Worm (Caenorhabditis elegans) whole organism, dauer: Measurements from ENCODE around the gene srh-258.

Source experiments
- unc-62 ChIP-seq: sonication (generic microtip); optimal IDR thresholded peaks from 2 replicates; lab custom pipeline; 2017; ENCODE audit warnings: missing biosample characterization, missing genetic modification reagents, missing genetic modification characterization

srh-258 gene

DNA sequence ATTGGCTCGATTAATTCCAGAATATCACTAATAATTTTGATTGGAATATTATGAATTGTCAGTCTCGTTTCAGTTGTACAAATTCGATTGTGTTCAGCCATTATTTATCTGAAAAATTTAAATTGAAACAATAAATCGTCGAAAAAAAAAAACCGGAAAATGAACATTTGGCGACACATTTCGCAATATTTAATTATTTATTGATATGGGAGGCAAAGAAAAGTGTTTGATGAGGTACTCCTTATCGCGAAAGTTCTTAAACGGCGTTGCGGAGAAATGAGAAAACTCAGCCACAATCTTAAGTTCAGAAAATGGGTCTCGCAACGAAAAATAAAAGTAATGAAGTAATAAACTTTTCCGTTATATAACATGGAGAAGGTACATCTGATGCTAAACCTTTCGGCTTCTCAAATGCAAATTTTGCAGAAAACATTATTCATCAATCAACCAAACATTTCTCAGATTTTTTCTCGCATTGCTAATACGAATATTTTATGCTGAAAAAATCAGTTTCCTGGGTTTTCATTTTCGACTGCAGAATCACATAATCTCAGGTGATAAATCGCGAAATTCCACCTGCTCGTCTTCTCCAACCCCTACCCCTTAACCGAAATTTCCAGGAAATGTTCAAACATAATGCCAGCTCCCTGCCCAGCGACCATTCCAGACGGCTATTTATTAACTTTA, 5.1 kb upstream of the srh-258 start, which contains the start of the genes T06E6.15 and sri-7:
T06E6.15 (minus strand) TSS at position 101 of the 687 bp plus-strand sequence.
sri-7 (plus strand) TSS at position 637 of the 687 bp plus-strand sequence.
- TF ChIP-seq unc-62 (GFP tag; lab: Kevin White, UChicago): no peak

ce11 chrV:15401856-15402314, 3.1 kb upstream of the srh-258 start, which contains the start of gene fbxa-135:
Gene fbxa-135, plus strand, starts transcription at chrV:15402264.
- no peak for TF ChIP-seq unc-62 (GFP tag; lab: Kevin White, UChicago)

DNA sequence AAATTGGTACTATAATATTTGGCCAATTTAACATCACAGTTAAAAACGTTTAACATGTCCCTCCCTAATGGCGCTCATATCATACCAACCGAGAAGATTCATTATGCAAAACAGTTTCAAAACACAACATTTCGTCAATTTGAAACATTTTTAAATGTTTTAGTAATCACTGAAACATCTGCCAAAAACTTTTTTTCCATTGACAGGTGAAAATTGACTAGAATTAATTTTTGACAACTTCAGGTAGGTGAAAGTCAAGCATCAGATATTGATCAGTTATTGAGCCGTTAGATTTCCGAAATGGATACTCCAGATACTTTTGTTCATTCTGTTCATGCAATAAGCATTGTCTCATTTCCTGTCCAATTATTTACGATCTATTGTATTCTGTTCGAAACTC, 2.0 kb downstream of the srh-258 start, which contains the start of gene srh-257:
srh-257 (plus strand) TSS at position 301 of the 400 bp plus-strand sequence.
- TF ChIP-seq unc-62 (GFP tag; lab: Kevin White, UChicago): no peak

DNA sequence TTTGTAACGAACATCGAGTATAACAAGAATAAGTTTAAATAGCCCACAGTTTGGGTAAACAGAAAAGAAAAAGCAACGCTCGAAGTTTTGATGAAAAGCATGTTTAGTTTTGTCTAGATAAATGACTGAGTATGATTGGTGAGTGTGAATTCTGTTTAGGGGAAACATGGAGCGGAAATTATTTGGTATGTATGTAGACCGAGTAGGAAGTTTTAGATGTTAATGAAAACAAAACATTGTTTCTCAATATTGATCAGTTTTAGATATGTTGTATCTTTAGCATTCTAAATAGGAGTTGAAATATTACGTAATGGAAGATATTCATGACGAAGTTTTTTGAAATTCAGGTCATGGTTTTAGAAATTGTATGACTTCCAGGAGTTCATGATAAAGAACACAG, 7.7 kb downstream of the srh-258 start, which contains the start of gene srbc-63:
srbc-63 (minus strand) TSS at position 101 of the 400 bp plus-strand sequence.
- TF ChIP-seq unc-62 (GFP tag; lab: Kevin White, UChicago): no peak

DNA sequence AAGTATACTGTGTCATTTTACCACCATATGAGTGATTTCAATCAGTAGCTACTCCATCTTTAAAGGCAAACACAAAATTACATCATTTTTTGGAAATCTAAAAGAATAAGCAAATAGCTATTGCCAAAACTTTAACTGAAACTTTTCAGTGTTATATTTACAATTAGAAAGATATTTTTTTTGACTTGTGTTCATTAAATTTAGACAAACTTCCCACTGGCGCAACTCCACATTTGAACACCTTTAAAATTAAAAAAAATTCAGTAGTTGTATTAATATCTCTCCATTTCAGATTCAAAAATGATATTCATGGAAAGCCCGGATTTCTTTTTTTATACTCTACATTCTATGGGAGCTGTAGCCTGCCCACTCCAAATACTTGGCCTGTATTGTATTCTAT, 8.9 kb downstream of the srh-258 start, which contains the start of gene srh-264:
srh-264 (plus strand) TSS at position 301 of the 400 bp plus-strand sequence.
- TF ChIP-seq unc-62 (GFP tag; lab: Kevin White, UChicago): no peak

ce11 chrV:15415951-15416350, 11.0 kb downstream of the srh-258 start, which contains the start of gene srh-265:
Gene srh-265, plus strand, starts transcription at chrV:15416251.
- no peak for TF ChIP-seq unc-62 (GFP tag; lab: Kevin White, UChicago)

- TF ChIP-seq unc-62 (GFP tag; lab: Kevin White, UChicago): no peak
These were observed 12.9 kb downstream of the srh-258 start, which contains the start of gene T06E6.10 for ce11 chrV:15417822-15418221. Gene T06E6.10, plus strand, starts transcription at chrV:15418122.

- TF ChIP-seq unc-62 (GFP tag; lab: Kevin White, UChicago): no peak
These were observed 18.6 kb downstream of the srh-258 start, which contains the start of gene fbxa-104 for ce11 chrV:15423601-15424000. Gene fbxa-104, minus strand, starts transcription at chrV:15423683.

ce11 chrV:15425368-15426091, 20.6 kb downstream of the srh-258 start, which contains the start of gene Y36E3A.2:
Gene Y36E3A.2, plus strand, starts transcription at chrV:15426041.
- TF ChIP-seq unc-62 (GFP tag; lab: Kevin White, UChicago): no peak

DNA sequence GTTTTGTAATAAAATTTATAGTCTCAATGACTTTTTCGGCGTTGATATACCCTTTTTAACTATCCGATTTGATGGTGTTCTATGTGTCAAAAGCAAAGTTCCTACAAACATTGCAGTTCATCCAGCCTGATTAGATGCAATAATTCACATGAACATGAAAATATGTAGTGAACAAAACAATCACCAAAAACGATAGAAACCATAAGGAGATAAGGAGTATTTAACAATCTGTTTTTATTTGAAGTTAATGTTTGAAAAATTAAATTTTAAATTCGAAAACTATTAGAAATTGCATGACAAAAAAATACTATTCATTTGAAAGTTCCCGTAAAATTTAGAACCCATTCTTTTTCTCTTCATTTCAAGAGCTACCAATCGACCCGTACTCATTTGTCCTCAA, 22.0 kb downstream of the srh-258 start, which contains the start of gene fbxa-209:
fbxa-209 (minus strand) TSS at position 101 of the 400 bp plus-strand sequence.
- no peak for TF ChIP-seq unc-62 (GFP tag; lab: Kevin White, UChicago)

ce11 chrV:15431322-15432052, 26.5 kb downstream of the srh-258 start:
- TF ChIP-seq unc-62 (GFP tag; lab: Kevin White, UChicago): no peak

DNA sequence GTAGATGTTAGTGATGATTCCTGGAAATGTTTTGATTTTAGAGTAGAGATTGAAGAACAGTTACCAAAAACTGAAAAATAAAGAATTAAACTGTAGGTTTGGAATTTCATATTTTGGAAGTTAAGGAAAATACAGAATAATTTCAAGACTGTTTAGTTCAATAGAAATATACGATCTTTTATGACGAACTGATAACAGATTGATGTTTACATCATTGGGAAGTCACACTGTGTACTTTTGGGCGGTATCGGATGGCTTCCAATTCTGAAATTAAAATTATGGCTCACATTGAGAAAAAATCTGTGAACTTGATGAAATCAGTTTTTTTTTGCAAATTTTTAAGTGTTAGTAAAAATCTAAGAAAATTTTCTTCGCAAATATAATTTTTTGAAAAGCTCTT, 27.5 kb downstream of the srh-258 start, which contains the start of gene T26H5.8:
T26H5.8 (minus strand) TSS at position 270 of the 400 bp plus-strand sequence.
- no peak for TF ChIP-seq unc-62 (GFP tag; lab: Kevin White, UChicago)

- no peak for TF ChIP-seq unc-62 (GFP tag; lab: Kevin White, UChicago)
These were observed 29.7 kb downstream of the srh-258 start for ce11 chrV:15434647-15435046.

DNA sequence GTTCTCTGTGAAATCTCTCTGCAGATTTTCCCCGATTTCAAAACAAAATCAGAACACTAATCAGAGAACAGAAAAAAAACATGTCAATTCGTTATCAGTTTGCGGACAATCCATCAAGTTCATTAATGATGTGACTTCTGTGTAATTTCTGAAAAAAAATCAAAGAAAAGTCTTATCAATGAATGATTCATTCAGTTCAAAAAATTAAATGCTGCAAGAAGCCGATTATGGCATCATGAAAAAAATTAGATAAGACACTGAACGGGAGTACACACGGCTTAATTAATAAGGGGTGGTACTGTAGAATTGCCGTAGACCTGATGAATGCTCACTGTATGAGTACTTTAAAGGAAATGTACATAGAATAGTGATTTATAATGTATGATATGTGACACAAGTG, 31.2 kb downstream of the srh-258 start:
- TF ChIP-seq unc-62 (GFP tag; lab: Kevin White, UChicago): no peak

ce11 chrV:15442384-15442783, 37.4 kb downstream of the srh-258 start:
- no peak for TF ChIP-seq unc-62 (GFP tag; lab: Kevin White, UChicago)
